Worm (Caenorhabditis elegans): ENCODE data around the gene F11A5.16.

F11A5.16 gene

ce11 chrV:16210257-16211002, at the start of gene F11A5.16:
Gene F11A5.16, plus strand, starts transcription at chrV:16210952.
- TF ChIP-seq ztf-29 (GFP tag; IDR thresholded peaks at IDR 0.05) (no peak), tab-1 (GFP tag; IDR thresholded peaks at IDR 0.05) (0 out of 2 replicates have a peak, but pooled peaks have one; percentile 18)

- TF ChIP-seq cog-1 (tag; optimal IDR thresholded peaks at IDR 0.05) (no peak), klf-2 (GFP tag; conservative IDR thresholded peaks at IDR 0.05) (no peak)
Measured at ce11 chrV:16162124-16162735, 48.5 kb upstream of the F11A5.16 start, which contains the start of the genes str-109 and F10A3.11. Gene str-109, minus strand, starts transcription at chrV:16162224. Gene F10A3.11, plus strand, starts transcription at chrV:16162685.

- no peak for TF ChIP-seq med-1 (GFP tag; optimal IDR thresholded peaks at IDR 0.05; ENCODE audit: insufficient read depth)
- TF ChIP-seq T22C8.4 (GFP tag; IDR thresholded peaks at IDR 0.05), result no peak
- TF ChIP-seq flt-1 (GFP tag; IDR thresholded peaks at IDR 0.05), result no peak
Measured at ce11 chrV:16163719-16164118, 47.0 kb upstream of the F11A5.16 start, which contains the start of gene F10A3.12. Gene F10A3.12, plus strand, starts transcription at chrV:16164019.

- TF ChIP-seq T22C8.4 (GFP tag; IDR thresholded peaks at IDR 0.05), result no peak
- TF ChIP-seq ref-1 (GFP tag; conservative IDR thresholded peaks at IDR 0.05), result no peak
- no peak for TF ChIP-seq med-1 (GFP tag; optimal IDR thresholded peaks at IDR 0.05; ENCODE audit: insufficient read depth)
Measured at ce11 chrV:16165936-16166335, 44.8 kb upstream of the F11A5.16 start, which contains the start of gene str-108. Gene str-108, plus strand, starts transcription at chrV:16166236.

- TF ChIP-seq T22C8.4 (GFP tag; IDR thresholded peaks at IDR 0.05) (no peak), ref-1 (GFP tag; conservative IDR thresholded peaks at IDR 0.05) (no peak), flt-1 (GFP tag; IDR thresholded peaks at IDR 0.05) (no peak), tab-1 (GFP tag; IDR thresholded peaks at IDR 0.05) (no peak), ztf-23 (GFP tag; IDR thresholded peaks at IDR 0.05) (no peak), ztf-29 (GFP tag; IDR thresholded peaks at IDR 0.05) (no peak), klf-2 (GFP tag; conservative IDR thresholded peaks at IDR 0.05) (no peak), cog-1 (tag; optimal IDR thresholded peaks at IDR 0.05) (no peak), med-1 (GFP tag; optimal IDR thresholded peaks at IDR 0.05; ENCODE audit: insufficient read depth) (no peak)
Measured at ce11 chrV:16169026-16169425, 41.7 kb upstream of the F11A5.16 start, which contains the start of gene str-111. Gene str-111, minus strand, starts transcription at chrV:16169126.

ce11 chrV:16171721-16172120, 39.0 kb upstream of the F11A5.16 start, which contains the start of gene K05D4.9:
Gene K05D4.9, minus strand, starts transcription at chrV:16171821.
- TF ChIP-seq med-1 (GFP tag; optimal IDR thresholded peaks at IDR 0.05; ENCODE audit: insufficient read depth) (no peak), ztf-29 (GFP tag; IDR thresholded peaks at IDR 0.05) (no peak), klf-2 (GFP tag; conservative IDR thresholded peaks at IDR 0.05) (no peak), cog-1 (tag; optimal IDR thresholded peaks at IDR 0.05) (no peak), ref-1 (GFP tag; conservative IDR thresholded peaks at IDR 0.05) (no peak), flt-1 (GFP tag; IDR thresholded peaks at IDR 0.05) (no peak), T22C8.4 (GFP tag; IDR thresholded peaks at IDR 0.05) (no peak), tab-1 (GFP tag; IDR thresholded peaks at IDR 0.05) (no peak), ztf-23 (GFP tag; IDR thresholded peaks at IDR 0.05) (no peak)

- TF ChIP-seq ztf-23 (GFP tag; IDR thresholded peaks at IDR 0.05) (no peak), flt-1 (GFP tag; IDR thresholded peaks at IDR 0.05) (no peak), cog-1 (tag; optimal IDR thresholded peaks at IDR 0.05) (no peak), med-1 (GFP tag; optimal IDR thresholded peaks at IDR 0.05; ENCODE audit: insufficient read depth) (no peak)
Measured at ce11 chrV:16174109-16174508, 36.6 kb upstream of the F11A5.16 start.

ce11 chrV:16175227-16175626, 35.5 kb upstream of the F11A5.16 start:
- no peak for TF ChIP-seq cog-1 (tag; optimal IDR thresholded peaks at IDR 0.05)
- TF ChIP-seq ztf-29 (GFP tag; IDR thresholded peaks at IDR 0.05), result no peak
- TF ChIP-seq flt-1 (GFP tag; IDR thresholded peaks at IDR 0.05), result no peak
- TF ChIP-seq ztf-23 (GFP tag; IDR thresholded peaks at IDR 0.05), result no peak
- TF ChIP-seq tab-1 (GFP tag; IDR thresholded peaks at IDR 0.05), result no peak
- no peak for TF ChIP-seq med-1 (GFP tag; optimal IDR thresholded peaks at IDR 0.05; ENCODE audit: insufficient read depth)
- TF ChIP-seq ref-1 (GFP tag; conservative IDR thresholded peaks at IDR 0.05), result no peak
- no peak for TF ChIP-seq T22C8.4 (GFP tag; IDR thresholded peaks at IDR 0.05)
- no peak for TF ChIP-seq klf-2 (GFP tag; conservative IDR thresholded peaks at IDR 0.05)

- TF ChIP-seq cog-1 (tag; optimal IDR thresholded peaks at IDR 0.05), result no peak
Measured at ce11 chrV:16175757-16176156, 35.0 kb upstream of the F11A5.16 start, which contains the start of gene cyp-33D1. Gene cyp-33D1, minus strand, starts transcription at chrV:16175857.

ce11 chrV:16180350-16180749, 30.4 kb upstream of the F11A5.16 start, which contains the start of gene str-106:
Gene str-106, plus strand, starts transcription at chrV:16180650.
- TF ChIP-seq flt-1 (GFP tag; IDR thresholded peaks at IDR 0.05) (no peak), klf-2 (GFP tag; conservative IDR thresholded peaks at IDR 0.05) (no peak), tab-1 (GFP tag; IDR thresholded peaks at IDR 0.05) (no peak), T22C8.4 (GFP tag; IDR thresholded peaks at IDR 0.05) (no peak), med-1 (GFP tag; optimal IDR thresholded peaks at IDR 0.05; ENCODE audit: insufficient read depth) (no peak), cog-1 (tag; optimal IDR thresholded peaks at IDR 0.05) (no peak), ztf-29 (GFP tag; IDR thresholded peaks at IDR 0.05) (no peak), ref-1 (GFP tag; conservative IDR thresholded peaks at IDR 0.05) (no peak), ztf-23 (GFP tag; IDR thresholded peaks at IDR 0.05) (no peak)

All from whole organism, midembryonic.